Fruit fly (Drosophila melanogaster) whole organism, wandering third instar larva: ENCODE data around the gene CadN2.

Source experiments
- CG9705 ChIP-seq: fragments of 200-800 bp; sonication (Bioruptor generic); optimal IDR thresholded peaks from 2 replicates; lab custom pipeline; 2018; ENCODE audit warnings: missing biosample characterization, mild to moderate bottlenecking, missing genetic modification characterization
- Dfd ChIP-seq: fragments of >200 bp; optimal IDR thresholded peaks from 2 replicates; lab custom pipeline; 2017; ENCODE audit warnings: missing biosample characterization, missing genetic modification characterization
- HLH106 ChIP-seq: fragments of 200-800 bp; optimal IDR thresholded peaks from 3 replicates; lab custom pipeline; 2019; ENCODE audit warnings: missing biosample characterization, mild to moderate bottlenecking, missing genetic modification characterization, moderate library complexity
- Hnf4 ChIP-seq: fragments of 200-800 bp; sonication (Bioruptor generic); optimal IDR thresholded peaks from 2 replicates; lab custom pipeline; 2016; ENCODE audit warnings: missing biosample characterization, mild to moderate bottlenecking, missing genetic modification characterization
- Hr83 ChIP-seq: fragments of 200-300 bp; sonication (Bioruptor generic); optimal IDR thresholded peaks from 2 replicates; lab custom pipeline; 2016; ENCODE audit warnings: missing biosample characterization, mild to moderate bottlenecking, missing genetic modification characterization, moderate library complexity; ENCODE audit not compliant: poor library complexity, severe bottlenecking
- N ChIP-seq: fragments of >200 bp; optimal IDR thresholded peaks from 2 replicates; lab custom pipeline; 2018; ENCODE audit warnings: missing biosample characterization, missing external identifiers, missing genetic modification characterization
- OdsH ChIP-seq: fragments of 200-800 bp; sonication (Bioruptor generic); optimal IDR thresholded peaks from 2 replicates; lab custom pipeline; 2016; ENCODE audit warnings: missing biosample characterization, mild to moderate bottlenecking, missing genetic modification characterization
- brk ChIP-seq: fragments of 200-800 bp; sonication (Bioruptor generic); optimal IDR thresholded peaks from 2 replicates; lab custom pipeline; 2016; ENCODE audit warnings: missing biosample characterization, mild to moderate bottlenecking, missing genetic modification characterization
- h ChIP-seq: fragments of 200-800 bp; sonication (Bioruptor generic); optimal IDR thresholded peaks from 3 replicates; lab custom pipeline; 2016; ENCODE audit warnings: missing biosample characterization, mild to moderate bottlenecking, missing genetic modification characterization
- jim ChIP-seq: fragments of 175-275, 200-325 bp; sonication (Bioruptor generic); optimal IDR thresholded peaks from 2 replicates; lab custom pipeline; 2016; ENCODE audit warnings: missing biosample characterization, mild to moderate bottlenecking, missing genetic modification characterization
- sv ChIP-seq: fragments of 200-800 bp; sonication (Bioruptor generic); optimal IDR thresholded peaks from 3 replicates; lab custom pipeline; 2016; ENCODE audit warnings: missing biosample characterization, missing genetic modification characterization
- tai ChIP-seq: sonication (Bioruptor generic); optimal IDR thresholded peaks from 2 replicates; lab custom pipeline; 2016; ENCODE audit warnings: missing biosample characterization, missing genetic modification characterization

DNA sequence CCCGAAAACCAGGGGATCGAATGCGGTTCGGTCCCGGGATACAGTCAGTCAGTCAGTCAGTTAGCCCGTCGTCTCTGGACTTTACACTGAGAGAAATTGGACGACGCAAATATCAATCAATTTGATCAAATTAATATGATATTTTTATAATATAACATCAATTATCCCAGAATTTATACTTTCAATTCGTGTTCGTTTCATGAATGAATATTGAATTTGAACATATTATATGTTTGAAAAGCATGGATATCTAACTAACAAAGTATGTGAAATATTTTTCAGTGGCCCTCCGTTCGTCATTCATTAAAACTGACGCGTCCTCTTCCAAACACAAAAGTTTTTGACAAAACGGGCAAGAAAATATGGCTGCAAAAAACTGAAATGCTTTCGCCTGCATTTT is 93.1 kb downstream of the CadN2 start:
- TF ChIP-seq Dfd (no peak), OdsH (GFP tag; lab: Kevin White, UChicago) (peak; percentile 60), brk (GFP tag; lab: Kevin White, UChicago) (peak; percentile 52), HLH106 (peak; percentile 59), tai (GFP tag; lab: Kevin White, UChicago) (no peak), Hnf4 (GFP tag; lab: Kevin White, UChicago) (no peak), h (GFP tag; lab: Kevin White, UChicago) (peak; percentile 63), jim (GFP tag; lab: Kevin White, UChicago) (no peak), sv (no peak), CG9705 (GFP tag; lab: Kevin White, UChicago) (no peak), N (GFP tag; lab: Kevin White, UChicago) (no peak), Hr83 (GFP tag; lab: Kevin White, UChicago) (no peak)
